Fruit fly (Drosophila melanogaster): ENCODE results near the gene Cpr23B.

The Cpr23B gene

dm6 chr2L:2837742-2838461 lies at the start of gene Cpr23B, which contains the start of gene CG3119:
Gene Cpr23B, plus strand, starts transcription at chr2L:2838411.
Gene CG3119, minus strand, starts transcription at chr2L:2837833.
- TF ChIP-seq bab1 (GFP tag; optimal IDR thresholded peaks at IDR 0.05) (no peak), CG33017 (tag; optimal IDR thresholded peaks at IDR 0.05) (no peak), Mnt (GFP tag; optimal IDR thresholded peaks at IDR 0.05) (no peak), CG14711 (tag; optimal IDR thresholded peaks at IDR 0.05) (no peak)

dm6 chr2L:2797186-2797585 lies 41.0 kb upstream of the Cpr23B start:
- TF ChIP-seq pad (GFP tag; optimal IDR thresholded peaks at IDR 0.05) (no peak), bab1 (GFP tag; optimal IDR thresholded peaks at IDR 0.05) (no peak), CG1620 (GFP tag; optimal IDR thresholded peaks at IDR 0.05) (no peak), CG5204 (GFP tag; optimal IDR thresholded peaks at IDR 0.05) (no peak), tj (GFP tag; optimal IDR thresholded peaks at IDR 0.05) (no peak), CG7101 (tag; optimal IDR thresholded peaks at IDR 0.05) (no peak), CG14711 (tag; optimal IDR thresholded peaks at IDR 0.05) (no peak), Clk (GFP tag; optimal IDR thresholded peaks at IDR 0.05) (no peak), Mnt (GFP tag; optimal IDR thresholded peaks at IDR 0.05) (no peak), cic (GFP tag; optimal IDR thresholded peaks at IDR 0.05) (no peak), Crg-1 (GFP tag; optimal IDR thresholded peaks at IDR 0.05) (no peak), CG7045 (GFP tag; optimal IDR thresholded peaks at IDR 0.05) (no peak), ovo (GFP tag; optimal IDR thresholded peaks at IDR 0.05) (no peak), toe (GFP tag; optimal IDR thresholded peaks at IDR 0.05) (no peak), cnc (optimal IDR thresholded peaks at IDR 0.05) (no peak), Hr96 (GFP tag; optimal IDR thresholded peaks at IDR 0.05) (no peak), CG12768 (GFP tag; optimal IDR thresholded peaks at IDR 0.05) (no peak), CG33017 (tag; optimal IDR thresholded peaks at IDR 0.05) (no peak), CG11617 (GFP tag; optimal IDR thresholded peaks at IDR 0.05) (no peak)

dm6 chr2L:2799909-2800478 lies 38.2 kb upstream of the Cpr23B start, which contains the start of gene Syt1:
Gene Syt1, minus strand, starts transcription at chr2L:2799979.
- peak; percentile 91 for TF ChIP-seq pad (GFP tag; optimal IDR thresholded peaks at IDR 0.05)
- no peak for TF ChIP-seq bab1 (GFP tag; optimal IDR thresholded peaks at IDR 0.05)

- TF ChIP-seq CG12768 (GFP tag; optimal IDR thresholded peaks at IDR 0.05) (no peak), bab1 (GFP tag; optimal IDR thresholded peaks at IDR 0.05) (no peak), ovo (GFP tag; optimal IDR thresholded peaks at IDR 0.05) (no peak), CG11617 (GFP tag; optimal IDR thresholded peaks at IDR 0.05) (no peak), CG5204 (GFP tag; optimal IDR thresholded peaks at IDR 0.05) (no peak), tj (GFP tag; optimal IDR thresholded peaks at IDR 0.05) (no peak), Clk (GFP tag; optimal IDR thresholded peaks at IDR 0.05) (no peak), kay (GFP tag; ENCODE audit: borderline replicate concordance) (no peak), CG1620 (GFP tag; optimal IDR thresholded peaks at IDR 0.05) (no peak), Mnt (GFP tag; optimal IDR thresholded peaks at IDR 0.05) (no peak), cnc (optimal IDR thresholded peaks at IDR 0.05) (no peak), Hr96 (GFP tag; optimal IDR thresholded peaks at IDR 0.05) (no peak), cic (GFP tag; optimal IDR thresholded peaks at IDR 0.05) (no peak)
Observed at dm6 chr2L:2800956-2801776, 37.0 kb upstream of the Cpr23B start.

dm6 chr2L:2802527-2802926 lies 35.7 kb upstream of the Cpr23B start:
- TF ChIP-seq Mnt (GFP tag; optimal IDR thresholded peaks at IDR 0.05): no peak
- TF ChIP-seq CG33017 (tag; optimal IDR thresholded peaks at IDR 0.05): no peak
- no peak for TF ChIP-seq pad (GFP tag; optimal IDR thresholded peaks at IDR 0.05)
- no peak for TF ChIP-seq Clk (GFP tag; optimal IDR thresholded peaks at IDR 0.05)
- TF ChIP-seq CG7045 (GFP tag; optimal IDR thresholded peaks at IDR 0.05): no peak
- TF ChIP-seq bab1 (GFP tag; optimal IDR thresholded peaks at IDR 0.05): no peak
- TF ChIP-seq tj (GFP tag; optimal IDR thresholded peaks at IDR 0.05): no peak
- TF ChIP-seq CG12768 (GFP tag; optimal IDR thresholded peaks at IDR 0.05): no peak
- no peak for TF ChIP-seq CG11617 (GFP tag; optimal IDR thresholded peaks at IDR 0.05)
- no peak for TF ChIP-seq ovo (GFP tag; optimal IDR thresholded peaks at IDR 0.05)
- no peak for TF ChIP-seq toe (GFP tag; optimal IDR thresholded peaks at IDR 0.05)
- no peak for TF ChIP-seq cnc (optimal IDR thresholded peaks at IDR 0.05)
- no peak for TF ChIP-seq Hr96 (GFP tag; optimal IDR thresholded peaks at IDR 0.05)
- TF ChIP-seq Crg-1 (GFP tag; optimal IDR thresholded peaks at IDR 0.05): no peak

- TF ChIP-seq bab1 (GFP tag; optimal IDR thresholded peaks at IDR 0.05) (no peak), CG12768 (GFP tag; optimal IDR thresholded peaks at IDR 0.05) (peak; percentile 42), kay (GFP tag; ENCODE audit: borderline replicate concordance) (peak; percentile 36), cic (GFP tag; optimal IDR thresholded peaks at IDR 0.05) (peak; percentile 7), Clk (GFP tag; optimal IDR thresholded peaks at IDR 0.05) (no peak), Crg-1 (GFP tag; optimal IDR thresholded peaks at IDR 0.05) (no peak), Mnt (GFP tag; optimal IDR thresholded peaks at IDR 0.05) (peak; percentile 18), CG5204 (GFP tag; optimal IDR thresholded peaks at IDR 0.05) (no peak), CG33017 (tag; optimal IDR thresholded peaks at IDR 0.05) (no peak), CG7101 (tag; optimal IDR thresholded peaks at IDR 0.05) (no peak), pad (GFP tag; optimal IDR thresholded peaks at IDR 0.05) (no peak)
Observed at dm6 chr2L:2804634-2805311, 33.4 kb upstream of the Cpr23B start, which contains the start of gene daw. Gene daw, plus strand, starts transcription at chr2L:2805261.
